Worm (Caenorhabditis elegans) whole organism, L3 larva: ENCODE data around the gene T06D8.9.

ENCODE experiments used
- ceh-82 ChIP-seq: fragments of 150-350 bp; optimal IDR thresholded peaks from 2 replicates; lab custom pipeline; 2014; ENCODE audit warnings: missing biosample characterization, missing genetic modification characterization
- egl-27 ChIP-seq: sonication (generic microtip); optimal IDR thresholded peaks from 4 replicates; lab custom pipeline; 2017; ENCODE audit warnings: missing biosample characterization, missing genetic modification reagents, missing genetic modification characterization
- fos-1 ChIP-seq: fragments of 150-350 bp; optimal IDR thresholded peaks from 2 replicates; lab custom pipeline; 2014; ENCODE audit warnings: missing biosample characterization, missing genetic modification characterization
- pha-4 ChIP-seq: fragments of 150-350 bp; optimal IDR thresholded peaks from 2 replicates; lab custom pipeline; 2014; ENCODE audit warnings: missing biosample characterization, missing genetic modification reagents, missing genetic modification characterization
- pqm-1 ChIP-seq: fragments of 150-350 bp; optimal IDR thresholded peaks from 2 replicates; lab custom pipeline; 2017; ENCODE audit warnings: missing biosample characterization, missing genetic modification characterization, inconsistent platforms
- skn-1 ChIP-seq: fragments of 150-350 bp; optimal IDR thresholded peaks from 2 replicates; lab custom pipeline; 2014; ENCODE audit warnings: missing biosample characterization, missing genetic modification characterization
- unc-39 ChIP-seq: sonication (generic microtip); optimal IDR thresholded peaks from 4 replicates; lab custom pipeline; 2017; ENCODE audit warnings: missing biosample characterization, missing genetic modification characterization

ce11 chrII:11268822-11269221 lies 29.4 kb downstream of the T06D8.9 start, which contains the start of gene cut-1:
- TF ChIP-seq fos-1 (tag; lab: Kevin White, UChicago) (no peak), pqm-1 (tag; lab: Kevin White, UChicago) (no peak), egl-27 (tag; lab: Kevin White, UChicago) (no peak), ceh-82 (tag; lab: Kevin White, UChicago) (no peak), skn-1 (tag; lab: Kevin White, UChicago) (no peak), unc-39 (tag; lab: Kevin White, UChicago) (no peak), pha-4 (no peak)
